Fruit fly (Drosophila melanogaster) whole organism, embryonic: Measurements from ENCODE around the gene Pif1B.

Experiments
- C15 ChIP-seq: fragments of 200-800 bp; sonication (Bioruptor generic); IDR thresholded peaks from 3 replicates; pipeline ENCODE4 v1.3.6; 2022; ENCODE audit warnings: missing biosample characterization, missing genetic modification characterization
- CG10267 ChIP-seq: fragments of 200-800 bp; sonication (Bioruptor generic); optimal IDR thresholded peaks from 2 replicates; lab custom pipeline; 2018; ENCODE audit warnings: missing biosample characterization, mild to moderate bottlenecking, missing genetic modification characterization, moderate library complexity
- CG11085 ChIP-seq: fragments of 200-800 bp; sonication (Bioruptor generic); IDR thresholded peaks from 2 replicates; pipeline ENCODE4 v1.3.6; 2022; ENCODE audit warnings: missing biosample characterization, missing genetic modification characterization
- CG11723 ChIP-seq: fragments of 200-800 bp; sonication (Bioruptor generic); optimal IDR thresholded peaks from 2 replicates; lab custom pipeline; 2017; ENCODE audit warnings: missing biosample characterization, mild to moderate bottlenecking, missing genetic modification characterization
- CG14441 ChIP-seq: fragments of 200-800 bp; sonication (Bioruptor generic); IDR thresholded peaks from 2 replicates; pipeline ENCODE4 v1.3.6; 2022; ENCODE audit warnings: missing biosample characterization, missing genetic modification characterization
- CG1529 ChIP-seq: fragments of 200-800 bp; sonication (Bioruptor generic); optimal IDR thresholded peaks from 3 replicates; lab custom pipeline; 2018; ENCODE audit warnings: missing biosample characterization, missing genetic modification characterization
- CG17802 ChIP-seq: fragments of 200-800 bp; sonication (Bioruptor generic); optimal IDR thresholded peaks from 2 replicates; lab custom pipeline; 2018; ENCODE audit warnings: missing biosample characterization, mild to moderate bottlenecking, missing genetic modification characterization, moderate library complexity
- CG2116 ChIP-seq: fragments of 200-800 bp; sonication (Bioruptor generic); optimal IDR thresholded peaks from 3 replicates; lab custom pipeline; 2018; ENCODE audit warnings: missing biosample characterization, mild to moderate bottlenecking, missing genetic modification characterization
- CG6813 ChIP-seq: fragments of 200-800 bp; sonication (Bioruptor generic); optimal IDR thresholded peaks from 2 replicates; lab custom pipeline; 2017; ENCODE audit warnings: missing biosample characterization, missing genetic modification characterization, mild to moderate bottlenecking, moderate library complexity, missing genetic modification reagents
- CG9797 ChIP-seq: fragments of 200-800 bp; sonication (Bioruptor generic); optimal IDR thresholded peaks from 3 replicates; lab custom pipeline; 2018; ENCODE audit warnings: missing biosample characterization, mild to moderate bottlenecking, missing genetic modification characterization
- D19B ChIP-seq: fragments of 200-800 bp; sonication (Bioruptor generic); optimal IDR thresholded peaks from 2 replicates; lab custom pipeline; 2017; ENCODE audit warnings: missing biosample characterization, mild to moderate bottlenecking, missing genetic modification characterization
- Drgx ChIP-seq: fragments of 200-800 bp; sonication (Bioruptor generic); IDR thresholded peaks from 2 replicates; pipeline ENCODE4 v1.3.6; 2022; ENCODE audit warnings: missing biosample characterization, missing genetic modification characterization
- Ets65A ChIP-seq: fragments of 200-800 bp; sonication (Bioruptor generic); peaks from one replicate; lab custom pipeline; 2016; ENCODE audit warnings: missing biosample characterization, missing genetic modification characterization
- HLH3B ChIP-seq: fragments of 200-800 bp; sonication (Bioruptor generic); IDR thresholded peaks from 2 replicates; pipeline ENCODE4 v1.3.6; 2022; ENCODE audit warnings: missing biosample characterization, missing genetic modification characterization
- Hey ChIP-seq: fragments of 200-800 bp; sonication (Bioruptor generic); optimal IDR thresholded peaks from 3 replicates; lab custom pipeline; 2018; ENCODE audit warnings: missing biosample characterization, mild to moderate bottlenecking, missing genetic modification characterization
- Lhr ChIP-seq: fragments of 200-800 bp; sonication (Bioruptor generic); optimal IDR thresholded peaks from 3 replicates; lab custom pipeline; 2017; ENCODE audit warnings: mild to moderate bottlenecking, missing biosample characterization, missing genetic modification reagents, missing genetic modification characterization
- NC2α ChIP-seq: fragments of 200-800 bp; sonication (Bioruptor generic); optimal IDR thresholded peaks from 2 replicates; lab custom pipeline; 2016; ENCODE audit warnings: missing biosample characterization, missing genetic modification characterization
- Optix ChIP-seq: fragments of 200-800 bp; sonication (Bioruptor generic); IDR thresholded peaks from 3 replicates; pipeline ENCODE4 v1.3.6; 2022; ENCODE audit warnings: missing biosample characterization, missing genetic modification characterization
- al ChIP-seq: fragments of 200-800 bp; sonication (Bioruptor generic); IDR thresholded peaks from 2 replicates; pipeline ENCODE4 v1.3.6; 2022; ENCODE audit warnings: missing biosample characterization, missing genetic modification characterization
- bigmax ChIP-seq: fragments of 200-800 bp; sonication (Bioruptor generic); optimal IDR thresholded peaks from 2 replicates; lab custom pipeline; 2018; ENCODE audit warnings: missing biosample characterization, mild to moderate bottlenecking, missing genetic modification characterization
- chinmo ChIP-seq: fragments of 200-800 bp; sonication (Bioruptor generic); IDR thresholded peaks from 4 replicates; pipeline ENCODE4 v1.3.6; 2022; ENCODE audit warnings: missing biosample characterization, missing genetic modification characterization; ENCODE audit not compliant: partially characterized antibody
- corto ChIP-seq: fragments of 200-800 bp; sonication (Bioruptor generic); optimal IDR thresholded peaks from 2 replicates; lab custom pipeline; 2016; ENCODE audit warnings: missing biosample characterization, mild to moderate bottlenecking, missing genetic modification characterization, moderate library complexity
- dpn ChIP-seq, 2 experiments: fragments of 200-800 bp; sonication (Bioruptor generic); optimal IDR thresholded peaks; 3 replicates each; lab custom pipeline; 2016; ENCODE audit warnings: missing biosample characterization in 2 of 2, missing genetic modification characterization in 2 of 2
- fd3F ChIP-seq: fragments of 200-800 bp; sonication (Bioruptor generic); optimal IDR thresholded peaks from 2 replicates; lab custom pipeline; 2018; ENCODE audit warnings: missing biosample characterization, mild to moderate bottlenecking, missing genetic modification characterization, moderate library complexity
- kay ChIP-seq: fragments of 200-800 bp; sonication (Bioruptor generic); optimal IDR thresholded peaks from 2 replicates; lab custom pipeline; 2016; ENCODE audit warnings: missing biosample characterization, missing genetic modification characterization
- lbe ChIP-seq: fragments of 200-800 bp; sonication (Bioruptor generic); optimal IDR thresholded peaks from 2 replicates; lab custom pipeline; 2016; ENCODE audit warnings: missing biosample characterization, mild to moderate bottlenecking, missing genetic modification characterization
- lov ChIP-seq, 2 experiments: fragments of 200-800 bp in 1 of 2; fragments of >200 bp in 1 of 2; sonication (Bioruptor generic) in 1 of 2; IDR thresholded peaks in 1 of 2; optimal IDR thresholded peaks in 1 of 2; 2 replicates in 1 of 2; 3 replicates in 1 of 2; pipeline versions ENCODE4 v1.3.6 to Lab custom; 2017 to 2022; ENCODE audit warnings: missing biosample characterization in 1 of 2, missing genetic modification characterization in 1 of 2
- nau ChIP-seq: fragments of 200-800 bp; sonication (Bioruptor generic); optimal IDR thresholded peaks from 3 replicates; lab custom pipeline; 2017; ENCODE audit warnings: missing biosample characterization, mild to moderate bottlenecking, missing genetic modification characterization, missing genetic modification reagents
- nerfin-1 ChIP-seq: fragments of 200-800 bp; sonication (Bioruptor generic); optimal IDR thresholded peaks from 3 replicates; lab custom pipeline; 2019; ENCODE audit warnings: missing biosample characterization, mild to moderate bottlenecking, missing genetic modification characterization, moderate library complexity
- oc ChIP-seq: fragments of 200-800 bp; sonication (Bioruptor generic); optimal IDR thresholded peaks from 2 replicates; lab custom pipeline; 2018; ENCODE audit warnings: missing biosample characterization, mild to moderate bottlenecking, missing genetic modification characterization, moderate library complexity
- odd ChIP-seq: fragments of 200-800 bp; sonication (Bioruptor generic); optimal IDR thresholded peaks from 2 replicates; lab custom pipeline; 2017; ENCODE audit warnings: missing biosample characterization, mild to moderate bottlenecking, missing genetic modification characterization
- sd ChIP-seq: fragments of 200-800 bp; sonication (Bioruptor generic); optimal IDR thresholded peaks from 3 replicates; lab custom pipeline; 2018; ENCODE audit warnings: missing biosample characterization, mild to moderate bottlenecking, missing genetic modification characterization, moderate library complexity
- sens ChIP-seq: fragments of 200-800 bp; sonication (Bioruptor generic); peaks from one replicate; lab custom pipeline; 2016; ENCODE audit warnings: missing biosample characterization, missing genetic modification characterization
- sr ChIP-seq: fragments of 200-800 bp; sonication (Bioruptor generic); IDR thresholded peaks from 3 replicates; pipeline ENCODE4 v1.3.6; 2022; ENCODE audit warnings: missing biosample characterization, missing genetic modification characterization
- vvl ChIP-seq: fragments of 200-800 bp; sonication (Bioruptor generic); IDR thresholded peaks from 2 replicates; pipeline ENCODE4 v1.3.6; 2022; ENCODE audit warnings: missing biosample characterization, missing genetic modification characterization

Pif1B gene

dm6 chr3R:8846154-8846648, 45.2 kb upstream of the Pif1B start (continued):
- TF ChIP-seq Drgx (GFP tag; lab: Robert Waterston, UW) = 0 out of 2 replicates have a peak, but pooled peaks have one; percentile 39
- TF ChIP-seq nerfin-1 (tag; lab: Kevin White, UChicago) = peak; percentile 81
- TF ChIP-seq CG10267 = peak; percentile 23
- TF ChIP-seq dpn (GFP tag; optimal IDR thresholded peaks at IDR 0.05; lab: Kevin White, UChicago) = peak; percentile 8 to 49
- peak; percentile 58 for TF ChIP-seq nau (GFP tag; lab: Kevin White, UChicago)
- peak; percentile 16 for TF ChIP-seq CG9797
- TF ChIP-seq CG11085 (GFP tag; lab: Robert Waterston, UW) = no peak
- TF ChIP-seq NC2α (GFP tag; lab: Kevin White, UChicago) = peak; percentile 51
- TF ChIP-seq CG1529 (GFP tag; lab: Kevin White, UChicago) = peak; percentile 65
- no peak for TF ChIP-seq Optix (GFP tag; lab: Robert Waterston, UW)
- no peak for TF ChIP-seq CG14441 (GFP tag; lab: Robert Waterston, UW)
- TF ChIP-seq corto (GFP tag; lab: Kevin White, UChicago) = peak; percentile 40
- TF ChIP-seq al (GFP tag; lab: Robert Waterston, UW) = no peak
- TF ChIP-seq CG17802 = no peak
- TF ChIP-seq, all 482 proteins: peak for 291

dm6 chr3R:8844955-8845354, 44.0 kb upstream of the Pif1B start:
- TF ChIP-seq bigmax (GFP tag; lab: Kevin White, UChicago) (no peak), C15 (no peak), HLH3B (no peak), oc (tag; lab: Kevin White, UChicago) (no peak), CG2116 (no peak), CG11723 (GFP tag; lab: Kevin White, UChicago) (no peak), lov (optimal IDR thresholded peaks at IDR 0.05; lab: Kevin White, UChicago) (no peak), lov (GFP tag; IDR thresholded peaks at IDR 0.05; lab: Robert Waterston, UW) (no peak), fd3F (GFP tag; lab: Kevin White, UChicago) (no peak), lbe (GFP tag; lab: Kevin White, UChicago) (peak; percentile 34), kay (no peak), Lhr (no peak), chinmo (GFP tag; lab: Robert Waterston, UW) (0 out of 4 replicates have a peak, but pooled peaks have one; percentile 5), odd (GFP tag; lab: Kevin White, UChicago) (no peak), CG6813 (GFP tag; lab: Kevin White, UChicago) (no peak)

dm6 chr3R:8843942-8844637, 43.1 kb upstream of the Pif1B start:
- TF ChIP-seq Ets65A (GFP tag; lab: Kevin White, UChicago) (peak; percentile 71), sr (peak; percentile 52; the same call in 1 of the 3 replicates), D19B (no peak), sens (GFP tag; lab: Kevin White, UChicago) (peak; percentile 74), sd (tag; lab: Kevin White, UChicago) (peak; percentile 87), vvl (GFP tag; lab: Robert Waterston, UW) (peak; percentile 50; the same call in 1 of the 2 replicates), Hey (tag; lab: Kevin White, UChicago) (no peak), CG1529 (GFP tag; lab: Kevin White, UChicago) (peak; percentile 16)
